Fruit fly (Drosophila melanogaster) whole organism, pupa: ENCODE data around the gene Sgs5.

Experiments used
- CG10348 ChIP-seq: fragments of 200-800 bp; sonication (Bioruptor generic); IDR thresholded peaks from 2 replicates; pipeline ENCODE4 v1.3.6; 2022; ENCODE audit warnings: missing biosample characterization, missing genetic modification characterization
- D1 ChIP-seq: fragments of 200-800 bp; sonication (Bioruptor generic); optimal IDR thresholded peaks from 2 replicates; lab custom pipeline; 2018; ENCODE audit warnings: missing biosample characterization, mild to moderate bottlenecking, missing genetic modification characterization, moderate library complexity
- Pif1B ChIP-seq: fragments of 200-800 bp; sonication (Bioruptor generic); optimal IDR thresholded peaks from 3 replicates; lab custom pipeline; 2016; ENCODE audit warnings: missing biosample characterization, missing genetic modification characterization

DNA sequence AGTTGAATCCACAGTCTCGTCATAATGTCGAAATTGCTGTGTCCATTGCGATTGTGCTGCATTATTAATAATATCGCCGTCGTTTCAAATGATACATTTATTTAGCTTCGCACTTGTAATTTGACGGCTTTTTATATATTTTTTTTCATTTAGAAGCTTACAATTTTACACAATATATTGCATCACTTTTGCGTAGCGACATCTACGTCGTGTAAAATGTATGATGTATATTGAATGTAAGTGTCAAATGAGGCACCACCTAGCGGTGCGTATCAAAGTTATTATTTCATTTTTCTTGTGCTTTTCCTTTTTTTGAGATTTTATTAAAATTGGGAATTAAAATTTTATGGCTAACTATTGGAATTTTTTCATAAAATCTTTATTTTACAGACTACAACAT lies 21.4 kb downstream of the Sgs5 start:
- TF ChIP-seq CG10348 (GFP tag; lab: Robert Waterston, UW) (no peak), D1 (tag; lab: Kevin White, UChicago) (no peak), Pif1B (GFP tag; lab: Kevin White, UChicago) (no peak)
